Fruit fly (Drosophila melanogaster) whole organism, embryonic: ENCODE results near the gene CG12728.
A peak's percentile ranks its signal among the peaks of the same experiment; 100 is the strongest.

Experiments used
- B-H2 ChIP-seq: fragments of 200-800 bp; sonication (Bioruptor generic); optimal IDR thresholded peaks from 2 replicates; lab custom pipeline; 2018; ENCODE audit warnings: missing biosample characterization, mild to moderate bottlenecking, missing genetic modification characterization
- BtbVII ChIP-seq: fragments of 200-800 bp; sonication (Bioruptor generic); optimal IDR thresholded peaks from 3 replicates; lab custom pipeline; 2017; ENCODE audit warnings: missing biosample characterization, mild to moderate bottlenecking, missing genetic modification characterization
- CG10543 ChIP-seq: fragments of 200-800 bp; sonication (Bioruptor generic); optimal IDR thresholded peaks from 3 replicates; lab custom pipeline; 2017; ENCODE audit warnings: missing biosample characterization, mild to moderate bottlenecking, missing genetic modification characterization, moderate library complexity
- CG10959 ChIP-seq: fragments of 200-800 bp; sonication (Bioruptor generic); IDR thresholded peaks from 2 replicates; pipeline ENCODE4 v1.3.6; 2022; ENCODE audit warnings: missing biosample characterization, missing genetic modification characterization
- CG12155 ChIP-seq: fragments of 200-800 bp; sonication (Bioruptor generic); optimal IDR thresholded peaks from 3 replicates; lab custom pipeline; 2016; ENCODE audit warnings: missing biosample characterization, missing genetic modification characterization
- CG1233 ChIP-seq: fragments of 200-800 bp; sonication (Bioruptor generic); optimal IDR thresholded peaks from 4 replicates; lab custom pipeline; 2018; ENCODE audit warnings: missing biosample characterization, mild to moderate bottlenecking, missing genetic modification characterization
- CG12769 ChIP-seq: fragments of 200-800 bp; sonication (Bioruptor generic); optimal IDR thresholded peaks from 2 replicates; lab custom pipeline; 2019; ENCODE audit warnings: missing biosample characterization, mild to moderate bottlenecking, missing genetic modification characterization, moderate library complexity
- CG13894 ChIP-seq: fragments of 200-800 bp; sonication (Bioruptor generic); optimal IDR thresholded peaks from 3 replicates; lab custom pipeline; 2018; ENCODE audit warnings: missing biosample characterization, mild to moderate bottlenecking, missing genetic modification characterization, moderate library complexity
- CG14441 ChIP-seq: fragments of 200-800 bp; sonication (Bioruptor generic); IDR thresholded peaks from 2 replicates; pipeline ENCODE4 v1.3.6; 2022; ENCODE audit warnings: missing biosample characterization, missing genetic modification characterization
- CG15601 ChIP-seq: fragments of 200-800 bp; sonication (Bioruptor generic); optimal IDR thresholded peaks from 3 replicates; lab custom pipeline; 2019; ENCODE audit warnings: missing biosample characterization, mild to moderate bottlenecking, missing genetic modification characterization, moderate library complexity
- CG15696 ChIP-seq: fragments of 200-800 bp; sonication (Bioruptor generic); optimal IDR thresholded peaks from 2 replicates; lab custom pipeline; 2019; ENCODE audit warnings: missing biosample characterization, mild to moderate bottlenecking, missing genetic modification characterization, moderate library complexity
- CG17186 ChIP-seq: fragments of 200-800 bp; sonication (Bioruptor generic); optimal IDR thresholded peaks from 3 replicates; lab custom pipeline; 2017; ENCODE audit warnings: missing biosample characterization, missing genetic modification reagents, missing genetic modification characterization
- CG1832 ChIP-seq: fragments of 200-800 bp; sonication (Bioruptor generic); optimal IDR thresholded peaks from 2 replicates; lab custom pipeline; 2017; ENCODE audit warnings: missing biosample characterization, mild to moderate bottlenecking, missing genetic modification characterization, inconsistent platforms
- CG2875 ChIP-seq: fragments of 200-800 bp; sonication (Bioruptor generic); optimal IDR thresholded peaks from 2 replicates; lab custom pipeline; 2017; ENCODE audit warnings: missing biosample characterization, mild to moderate bottlenecking, missing genetic modification characterization, missing genetic modification reagents
- CG31365 ChIP-seq: fragments of 200-800 bp; sonication (Bioruptor generic); optimal IDR thresholded peaks from 2 replicates; lab custom pipeline; 2018; ENCODE audit warnings: missing biosample characterization, mild to moderate bottlenecking, missing genetic modification characterization
- CG3281 ChIP-seq: fragments of 200-800 bp; sonication (Bioruptor generic); optimal IDR thresholded peaks from 3 replicates; lab custom pipeline; 2017; ENCODE audit warnings: missing biosample characterization, mild to moderate bottlenecking, missing genetic modification characterization
- CG3407 ChIP-seq: fragments of 200-800 bp; sonication (Bioruptor generic); optimal IDR thresholded peaks from 2 replicates; lab custom pipeline; 2018; ENCODE audit warnings: missing biosample characterization, mild to moderate bottlenecking, missing genetic modification characterization
- CG34422 ChIP-seq: fragments of 200-800 bp; sonication (Bioruptor generic); IDR thresholded peaks from 3 replicates; pipeline ENCODE4 v1.3.6; 2022; ENCODE audit warnings: missing biosample characterization, missing genetic modification characterization
- CG6254 ChIP-seq: fragments of 200-800 bp; sonication (Bioruptor generic); optimal IDR thresholded peaks from 3 replicates; lab custom pipeline; 2017; ENCODE audit warnings: mild to moderate bottlenecking, missing biosample characterization, missing genetic modification reagents, missing genetic modification characterization
- CG6813 ChIP-seq: fragments of 200-800 bp; sonication (Bioruptor generic); optimal IDR thresholded peaks from 2 replicates; lab custom pipeline; 2017; ENCODE audit warnings: missing biosample characterization, missing genetic modification characterization, mild to moderate bottlenecking, moderate library complexity, missing genetic modification reagents
- CG6854 ChIP-seq: fragments of 200-800 bp; sonication (Bioruptor generic); optimal IDR thresholded peaks from 3 replicates; lab custom pipeline; 2017; ENCODE audit warnings: missing biosample characterization, mild to moderate bottlenecking, missing genetic modification characterization
- CrebB ChIP-seq: fragments of 200-800 bp; sonication (Bioruptor generic); optimal IDR thresholded peaks from 3 replicates; lab custom pipeline; 2018; ENCODE audit warnings: missing biosample characterization, mild to moderate bottlenecking, missing genetic modification characterization
- Deaf1 ChIP-seq: fragments of 200-800 bp; optimal IDR thresholded peaks from 3 replicates; lab custom pipeline; 2019; ENCODE audit warnings: missing biosample characterization, mild to moderate bottlenecking, missing genetic modification characterization, moderate library complexity
- HLH4C ChIP-seq: fragments of 200-800 bp; sonication (Bioruptor generic); IDR thresholded peaks from 3 replicates; pipeline ENCODE4 v1.3.6; 2022; ENCODE audit warnings: missing biosample characterization, missing genetic modification characterization; ENCODE audit not compliant: partially characterized antibody
- MBD-R2 ChIP-seq: fragments of 200-800 bp; sonication (Bioruptor generic); IDR thresholded peaks from 2 replicates; pipeline ENCODE4 v1.3.6; 2022; ENCODE audit warnings: missing biosample characterization, missing genetic modification characterization
- Mad ChIP-seq: fragments of 200-800 bp; sonication (Bioruptor generic); optimal IDR thresholded peaks from 2 replicates; lab custom pipeline; 2016; ENCODE audit warnings: missing biosample characterization, missing genetic modification characterization
- Mrtf ChIP-seq: fragments of 200-800 bp; sonication (Bioruptor generic); IDR thresholded peaks from 3 replicates; pipeline ENCODE4 v1.3.6; 2022; ENCODE audit warnings: missing biosample characterization, missing genetic modification characterization
- NC2α ChIP-seq: fragments of 200-800 bp; sonication (Bioruptor generic); optimal IDR thresholded peaks from 2 replicates; lab custom pipeline; 2016; ENCODE audit warnings: missing biosample characterization, missing genetic modification characterization
- Nf-YB ChIP-seq: fragments of 200-800 bp; sonication (Bioruptor generic); optimal IDR thresholded peaks from 3 replicates; lab custom pipeline; 2019; ENCODE audit warnings: missing biosample characterization, mild to moderate bottlenecking, missing genetic modification characterization, moderate library complexity
- Optix ChIP-seq: fragments of 200-800 bp; sonication (Bioruptor generic); IDR thresholded peaks from 3 replicates; pipeline ENCODE4 v1.3.6; 2022; ENCODE audit warnings: missing biosample characterization, missing genetic modification characterization
- Rfx ChIP-seq: fragments of 200-800 bp; sonication (Bioruptor generic); IDR thresholded peaks from 2 replicates; pipeline ENCODE4 v1.3.6; 2022; ENCODE audit warnings: missing biosample characterization, missing genetic modification characterization
- Sox102F ChIP-seq: fragments of 200-800 bp; sonication (Bioruptor generic); optimal IDR thresholded peaks from 2 replicates; lab custom pipeline; 2018; ENCODE audit warnings: missing biosample characterization, mild to moderate bottlenecking, missing genetic modification characterization, moderate library complexity
- Trl ChIP-seq, 3 experiments: fragments of >200 bp in 2 of 3; fragments of 200-800 bp in 1 of 3; sonication (Bioruptor generic) in 1 of 3; optimal IDR thresholded peaks; 2 replicates in 1 of 3; 3 replicates in 2 of 3; lab custom pipeline; 2016 to 2017; ENCODE audit warnings: missing biosample characterization in 1 of 3, missing genetic modification characterization in 1 of 3
- chinmo ChIP-seq: fragments of 200-800 bp; sonication (Bioruptor generic); IDR thresholded peaks from 4 replicates; pipeline ENCODE4 v1.3.6; 2022; ENCODE audit warnings: missing biosample characterization, missing genetic modification characterization; ENCODE audit not compliant: partially characterized antibody
- corto ChIP-seq: fragments of 200-800 bp; sonication (Bioruptor generic); optimal IDR thresholded peaks from 2 replicates; lab custom pipeline; 2016; ENCODE audit warnings: missing biosample characterization, mild to moderate bottlenecking, missing genetic modification characterization, moderate library complexity
- cwo ChIP-seq: fragments of 200-800 bp; sonication (Bioruptor generic); optimal IDR thresholded peaks from 3 replicates; lab custom pipeline; 2017; ENCODE audit warnings: missing biosample characterization, missing genetic modification characterization, mild to moderate bottlenecking, moderate library complexity, missing genetic modification reagents
- dmrt99B ChIP-seq: fragments of 200-800 bp; sonication (Bioruptor generic); optimal IDR thresholded peaks from 2 replicates; lab custom pipeline; 2018; ENCODE audit warnings: missing biosample characterization, mild to moderate bottlenecking, missing genetic modification characterization, moderate library complexity
- ewg ChIP-seq: fragments of 200-800 bp; sonication (Bioruptor generic); optimal IDR thresholded peaks from 3 replicates; lab custom pipeline; 2017; ENCODE audit warnings: mild to moderate bottlenecking, missing biosample characterization, missing genetic modification reagents, missing genetic modification characterization
- exex ChIP-seq: fragments of 200-800 bp; sonication (Bioruptor generic); optimal IDR thresholded peaks from 4 replicates; lab custom pipeline; 2018; ENCODE audit warnings: missing biosample characterization, mild to moderate bottlenecking, missing genetic modification characterization, moderate library complexity
- inv ChIP-seq: fragments of 200-800 bp; sonication (Bioruptor generic); IDR thresholded peaks from 2 replicates; pipeline ENCODE4 v1.3.6; 2022; ENCODE audit warnings: missing biosample characterization, missing genetic modification characterization; ENCODE audit not compliant: partially characterized antibody
- knrl ChIP-seq: fragments of 200-800 bp; sonication (Bioruptor generic); IDR thresholded peaks from 3 replicates; pipeline ENCODE4 v1.3.6; 2022; ENCODE audit warnings: missing biosample characterization, missing genetic modification characterization; ENCODE audit not compliant: partially characterized antibody
- rib ChIP-seq: fragments of 200-800 bp; sonication (Bioruptor generic); IDR thresholded peaks from 2 replicates; pipeline ENCODE4 v1.3.6; 2022; ENCODE audit warnings: missing biosample characterization, missing genetic modification characterization
- slbo ChIP-seq: fragments of 200-800 bp; sonication (Bioruptor generic); IDR thresholded peaks from 2 replicates; pipeline ENCODE4 v1.3.6; 2022; ENCODE audit warnings: missing biosample characterization, missing genetic modification characterization
- sug ChIP-seq: fragments of 200-800 bp; optimal IDR thresholded peaks from 2 replicates; lab custom pipeline; 2019; ENCODE audit warnings: missing biosample characterization, mild to moderate bottlenecking, missing genetic modification characterization, moderate library complexity
- tx ChIP-seq: fragments of 200-800 bp; sonication (Bioruptor generic); optimal IDR thresholded peaks from 2 replicates; lab custom pipeline; 2016; ENCODE audit warnings: missing biosample characterization, missing genetic modification characterization
- vnd ChIP-seq: fragments of 200-800 bp; sonication (Bioruptor generic); IDR thresholded peaks from 3 replicates; pipeline ENCODE4 v1.3.6; 2022; ENCODE audit warnings: missing biosample characterization, missing genetic modification characterization; ENCODE audit not compliant: partially characterized antibody

CG12728 gene

DNA sequence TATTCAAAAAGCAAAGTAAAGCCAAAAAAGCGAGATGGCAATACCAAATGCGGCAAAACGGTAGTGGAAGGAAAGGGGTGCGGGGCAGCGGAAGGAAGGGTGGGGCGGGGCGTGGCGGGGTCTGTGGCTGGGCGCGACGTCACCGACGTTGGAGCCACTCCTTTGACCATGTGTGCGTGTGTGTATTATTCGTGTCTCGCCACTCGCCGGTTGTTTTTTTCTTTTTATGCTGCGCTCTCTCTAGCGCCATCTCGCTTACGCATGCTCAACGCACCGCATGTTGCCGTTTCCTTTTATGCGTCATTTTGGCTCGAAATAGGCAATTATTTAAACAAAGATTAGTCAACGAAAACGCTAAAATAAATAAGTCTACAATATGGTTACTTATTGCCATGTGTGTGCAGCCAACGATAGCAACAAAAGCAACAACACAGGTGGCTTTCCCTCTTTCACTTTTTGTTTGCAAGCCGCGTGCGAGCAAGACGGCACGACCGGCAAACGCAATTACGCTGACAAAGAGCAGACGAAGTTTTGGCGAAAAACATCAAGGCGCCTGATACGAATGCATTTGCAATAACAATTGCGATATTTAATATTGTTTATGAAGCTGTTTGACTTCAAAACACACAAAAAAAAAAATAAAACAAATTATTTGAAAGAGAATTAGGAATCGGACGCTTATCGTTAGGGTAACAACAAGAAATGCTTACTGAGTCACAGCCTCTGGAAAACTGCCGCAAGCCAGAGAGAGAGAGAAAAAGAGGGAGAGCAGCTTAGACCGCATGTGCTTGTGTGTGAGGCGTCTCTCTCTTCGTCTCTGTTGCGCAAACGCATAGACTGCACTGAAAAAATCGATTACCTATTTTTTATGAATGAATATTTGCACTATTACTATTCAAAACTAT is 42.9 kb upstream of the CG12728 start (continued):
- TF ChIP-seq CG1832 (GFP tag; lab: Kevin White, UChicago) (peak; percentile 78), sug (tag; lab: Kevin White, UChicago) (no peak), CG15601 (peak; percentile 6), CrebB (peak; percentile 23), Nf-YB (GFP tag; lab: Kevin White, UChicago) (peak; percentile 22), CG10959 (no peak), MBD-R2 (GFP tag; lab: Robert Waterston, UW) (no peak; the same call in 1 of the 2 replicates), CG17186 (no peak), CG15696 (tag; lab: Kevin White, UChicago) (peak; percentile 22), CG3281 (no peak), NC2α (GFP tag; lab: Kevin White, UChicago) (no peak), Mad (no peak), CG10543 (GFP tag; lab: Kevin White, UChicago) (peak; percentile 77), vnd (0 out of 3 replicates have a peak, but pooled peaks have one; percentile 37), CG6254 (GFP tag; lab: Kevin White, UChicago) (no peak), CG14441 (GFP tag; lab: Robert Waterston, UW) (0 out of 2 replicates have a peak, but pooled peaks have one; percentile 38), inv (no peak), Optix (GFP tag; lab: Robert Waterston, UW) (peak; percentile 20; the same call in 1 of the 3 replicates), Trl (optimal IDR thresholded peaks at IDR 0.05; lab: Kevin White, UChicago) (peak; percentile 83 to 85), Trl (GFP tag; optimal IDR thresholded peaks at IDR 0.05; lab: Kevin White, UChicago) (no peak), Sox102F (GFP tag; lab: Kevin White, UChicago) (peak; percentile 17), slbo (GFP tag; lab: Robert Waterston, UW) (peak; percentile 23; the same call in 1 of the 2 replicates), dmrt99B (peak; percentile 15), CG2875 (peak; percentile 11), BtbVII (GFP tag; lab: Kevin White, UChicago) (peak; percentile 51), CG1233 (no peak), HLH4C (GFP tag; lab: Robert Waterston, UW) (no peak), exex (peak; percentile 6), Mrtf (GFP tag; lab: Robert Waterston, UW) (peak; percentile 29; the same call in 1 of the 3 replicates), CG3407 (GFP tag; lab: Kevin White, UChicago) (peak; percentile 30), CG12155 (GFP tag; lab: Kevin White, UChicago) (peak; percentile 93), chinmo (GFP tag; lab: Robert Waterston, UW) (peak; percentile 80; the same call in 3 of the 4 replicates), CG34422 (GFP tag; lab: Robert Waterston, UW) (peak; percentile 78; the same call in 2 of the 3 replicates), knrl (no peak), CG13894 (tag; lab: Kevin White, UChicago) (peak; percentile 68), CG6813 (GFP tag; lab: Kevin White, UChicago) (peak; percentile 55), Deaf1 (tag; lab: Kevin White, UChicago) (peak; percentile 16), B-H2 (peak; percentile 8), CG6854 (GFP tag; lab: Kevin White, UChicago) (no peak), rib (GFP tag; lab: Robert Waterston, UW) (peak; percentile 71), CG12769 (tag; lab: Kevin White, UChicago) (peak; percentile 53), cwo (GFP tag; lab: Kevin White, UChicago) (peak; percentile 23), CG31365 (peak; percentile 20), Rfx (peak; percentile 21; the same call in 1 of the 2 replicates), tx (GFP tag; lab: Kevin White, UChicago) (no peak), ewg (GFP tag; lab: Kevin White, UChicago) (peak; percentile 54), corto (GFP tag; lab: Kevin White, UChicago) (peak; percentile 92)
